Worm (Caenorhabditis elegans) whole organism, L1 larva: ENCODE data around the gene ztf-28.

ENCODE experiments used
- ces-1 ChIP-seq: fragments of 150-350 bp; optimal IDR thresholded peaks from 2 replicates; lab custom pipeline; 2014; ENCODE audit warnings: missing biosample characterization, missing genetic modification reagents, missing genetic modification characterization
- egl-13 ChIP-seq: sonication (generic microtip); optimal IDR thresholded peaks from 2 replicates; lab custom pipeline; 2016; ENCODE audit warnings: missing genotype, missing genetic modification reagents, missing genetic modification characterization, missing compliant biosample characterization
- fos-1 ChIP-seq: fragments of 150-350 bp; optimal IDR thresholded peaks from 2 replicates; lab custom pipeline; 2014; ENCODE audit warnings: missing biosample characterization, missing genetic modification characterization
- lin-13 ChIP-seq: fragments of 150-350 bp; optimal IDR thresholded peaks from 2 replicates; lab custom pipeline; 2014; ENCODE audit warnings: missing biosample characterization, missing genetic modification reagents, missing genetic modification characterization
- mep-1 ChIP-seq: fragments of 150-350 bp; optimal IDR thresholded peaks from 2 replicates; lab custom pipeline; 2014; ENCODE audit warnings: missing biosample characterization, missing genetic modification characterization
- nhr-11 ChIP-seq: fragments of 150-350 bp; optimal IDR thresholded peaks from 2 replicates; lab custom pipeline; 2014; ENCODE audit warnings: missing biosample characterization, missing genetic modification characterization
- sptf-1 ChIP-seq: fragments of 150-350 bp; optimal IDR thresholded peaks from 2 replicates; lab custom pipeline; 2014; ENCODE audit warnings: missing biosample characterization, missing genetic modification characterization

DNA sequence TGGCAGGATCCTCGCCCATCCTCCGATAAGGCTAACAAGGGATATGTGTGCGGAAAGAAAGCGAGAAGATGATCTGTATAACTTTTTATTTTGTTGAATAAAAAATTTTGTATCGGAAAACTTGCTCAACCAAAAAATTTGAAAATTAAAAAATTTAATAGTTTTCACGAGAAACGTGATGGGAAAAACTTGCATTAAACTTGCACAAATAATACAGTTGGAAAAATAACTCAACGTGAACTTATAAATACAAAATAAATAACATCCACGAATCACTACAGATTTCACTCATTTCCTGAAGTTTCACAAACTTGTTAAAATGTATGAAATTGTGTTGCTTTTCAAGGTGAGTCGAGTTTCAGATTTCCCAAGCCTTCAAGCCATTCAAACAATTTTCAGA is 8.6 kb downstream of the ztf-28 start, which contains the start of gene F36F12.7:
- TF ChIP-seq ces-1 (GFP tag; lab: Kevin White, UChicago) = no peak
- no peak for TF ChIP-seq nhr-11 (tag; lab: Kevin White, UChicago)
- TF ChIP-seq sptf-1 (tag; lab: Kevin White, UChicago) = no peak
- TF ChIP-seq egl-13 = no peak
- TF ChIP-seq mep-1 (tag; lab: Kevin White, UChicago) = no peak
- no peak for TF ChIP-seq lin-13
- no peak for TF ChIP-seq fos-1 (tag; lab: Kevin White, UChicago)
